Fruit fly (Drosophila melanogaster) S2 (cell line): ENCODE results near the gene bocks.

Experiments used
- CG8478 ChIP-seq: fragments of >200 bp; optimal IDR thresholded peaks from 2 replicates; lab custom pipeline; 2018
- CTCF ChIP-seq, 2 experiments: fragments of >200 bp; optimal IDR thresholded peaks; 2 replicates each; lab custom pipeline; 2018

DNA sequence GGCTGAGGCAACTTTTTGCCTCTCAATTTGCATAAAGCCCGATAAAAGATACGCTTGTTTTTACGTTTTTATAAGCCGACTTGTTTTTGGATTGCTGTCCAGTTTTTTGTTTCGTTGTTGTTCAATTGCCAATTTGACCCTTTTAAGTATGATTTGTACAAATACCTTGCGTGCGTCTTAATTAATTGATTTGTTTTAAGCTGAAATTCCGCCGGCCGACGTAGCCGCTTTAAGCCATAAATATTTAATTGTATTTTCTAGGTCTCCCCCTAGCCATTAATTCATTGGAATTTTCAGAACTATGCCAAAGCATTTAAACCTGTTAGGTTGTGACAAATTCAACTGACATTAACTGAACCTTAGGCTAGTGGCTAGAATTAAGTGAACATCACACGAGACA is 5.8 kb upstream of the bocks start:
- TF ChIP-seq CG8478 (lab: Kevin White, UChicago) (no peak), CTCF (optimal IDR thresholded peaks at IDR 0.05; lab: Kevin White, UChicago) (no peak)
